Fruit fly (Drosophila melanogaster): ENCODE results near the gene Dh44.

- TF ChIP-seq psq (optimal IDR thresholded peaks at IDR 0.05) = no peak
- no peak for TF ChIP-seq Sin3A (optimal IDR thresholded peaks at IDR 0.05)
- TF ChIP-seq insv (optimal IDR thresholded peaks at IDR 0.05) = no peak
- TF ChIP-seq h (optimal IDR thresholded peaks at IDR 0.05) = no peak
- TF ChIP-seq Myc (optimal IDR thresholded peaks at IDR 0.05) = no peak
- no peak for TF ChIP-seq ttk (optimal IDR thresholded peaks at IDR 0.05)
These were observed 46.1 kb upstream of the Dh44 start for dm6 chr3R:9591769-9592388.

Measured in Kc167 (cell line).